Worm (Caenorhabditis elegans): Measurements from ENCODE around the gene col-164.

col-164 gene

DNA sequence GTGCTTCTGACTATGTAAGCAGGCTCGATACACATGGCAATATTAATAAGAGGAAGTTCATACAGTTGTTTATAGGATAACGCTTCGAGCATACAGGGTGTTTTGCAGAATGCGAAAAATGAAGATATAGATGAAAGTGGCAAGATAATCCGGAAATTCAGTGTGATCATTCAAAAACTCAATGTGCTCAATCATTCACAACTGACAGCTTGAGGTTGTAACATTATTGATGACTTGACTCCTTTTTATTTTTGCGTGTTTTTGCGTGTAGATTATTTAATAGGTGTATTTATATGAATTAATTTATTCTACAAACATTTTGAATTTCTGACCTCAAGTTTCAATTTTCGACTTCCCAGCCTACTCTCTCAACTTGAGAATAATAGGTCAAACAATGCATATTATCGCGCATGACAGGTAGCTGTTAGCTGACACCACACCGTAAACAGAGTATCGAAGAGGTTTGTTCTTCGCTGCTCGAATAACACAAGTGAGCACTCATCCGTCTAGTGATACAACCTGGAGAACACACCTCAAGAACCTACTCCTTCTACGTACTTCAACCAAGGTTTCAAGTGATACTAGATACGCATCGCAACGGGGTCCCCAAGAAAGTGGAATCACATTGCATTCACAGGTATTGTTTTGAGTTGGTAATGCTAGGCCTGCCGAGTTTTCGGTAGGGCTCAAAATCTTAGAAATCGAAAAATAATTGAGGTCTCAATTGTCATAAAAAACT lies 45.9 kb upstream of the col-164 start:
- no peak for TF ChIP-seq rnt-1 (tag; optimal IDR thresholded peaks at IDR 0.05)
- no peak for TF ChIP-seq nhr-85 (tag)
- no peak for TF ChIP-seq ets-5 (GFP tag; IDR thresholded peaks at IDR 0.05)
- no peak for TF ChIP-seq pqm-1 (tag; optimal IDR thresholded peaks at IDR 0.05)
- TF ChIP-seq tlp-1 (tag; optimal IDR thresholded peaks at IDR 0.05): no peak
- TF ChIP-seq isw-1 (GFP tag; IDR thresholded peaks at IDR 0.05): no peak
- TF ChIP-seq lin-35 (GFP tag; optimal IDR thresholded peaks at IDR 0.05): no peak
- no peak for TF ChIP-seq egl-13 (tag; optimal IDR thresholded peaks at IDR 0.05)
- no peak for TF ChIP-seq sptf-1 (tag; optimal IDR thresholded peaks at IDR 0.05)
- TF ChIP-seq tbx-2 (tag; optimal IDR thresholded peaks at IDR 0.05): no peak
- TF ChIP-seq mdl-1 (tag; optimal IDR thresholded peaks at IDR 0.05): no peak
- no peak for TF ChIP-seq C04F5.9 (tag; optimal IDR thresholded peaks at IDR 0.05)
- TF ChIP-seq ceh-90 (tag; optimal IDR thresholded peaks at IDR 0.05): no peak
- TF ChIP-seq nhr-19 (GFP tag; conservative IDR thresholded peaks at IDR 0.05): no peak
- no peak for TF ChIP-seq lin-39 (tag; optimal IDR thresholded peaks at IDR 0.05)
- TF ChIP-seq mef-2 (tag; optimal IDR thresholded peaks at IDR 0.05): no peak
- no peak for TF ChIP-seq fos-1 (tag; optimal IDR thresholded peaks at IDR 0.05)
- no peak for TF ChIP-seq ces-1 (GFP tag; optimal IDR thresholded peaks at IDR 0.05)

DNA sequence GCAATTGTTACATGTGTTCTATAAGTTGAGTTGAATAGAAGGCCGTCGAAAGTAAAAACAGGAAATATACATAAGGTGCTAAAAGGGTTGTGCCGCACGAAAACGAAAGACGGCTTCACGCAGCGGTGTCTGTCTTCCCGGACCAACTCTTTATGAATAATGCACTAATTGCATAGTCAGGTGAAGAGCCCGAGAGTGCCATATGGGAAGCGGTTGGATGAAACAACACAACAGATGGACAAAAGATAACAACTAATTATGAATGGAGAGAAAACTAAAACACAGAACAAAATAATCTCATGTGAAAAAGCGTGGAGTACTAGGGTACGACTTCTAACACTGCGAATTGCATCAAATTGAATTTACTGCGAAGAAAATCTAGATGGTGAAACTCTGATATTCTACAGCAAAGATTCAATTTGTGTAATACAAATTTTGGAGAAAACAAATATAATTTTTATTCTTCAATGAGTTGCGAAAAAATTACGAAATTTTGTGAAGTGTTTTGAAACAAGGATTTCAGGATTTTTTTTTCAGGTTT lies 44.3 kb upstream of the col-164 start:
- TF ChIP-seq lin-14 (GFP tag; optimal IDR thresholded peaks at IDR 0.05): peak; percentile 12
- no peak for TF ChIP-seq fkh-8 (tag; optimal IDR thresholded peaks at IDR 0.05)
- TF ChIP-seq fkh-10 (GFP tag; optimal IDR thresholded peaks at IDR 0.05): peak; percentile 43
- TF ChIP-seq zag-1 (tag; optimal IDR thresholded peaks at IDR 0.05): no peak
- no peak for TF ChIP-seq nhr-237 (tag; optimal IDR thresholded peaks at IDR 0.05)
- no peak for TF ChIP-seq pax-3 (tag; optimal IDR thresholded peaks at IDR 0.05)
- TF ChIP-seq ceh-8 (GFP tag; optimal IDR thresholded peaks at IDR 0.05): peak; percentile 21
- no peak for TF ChIP-seq nhr-19 (GFP tag; conservative IDR thresholded peaks at IDR 0.05)

DNA sequence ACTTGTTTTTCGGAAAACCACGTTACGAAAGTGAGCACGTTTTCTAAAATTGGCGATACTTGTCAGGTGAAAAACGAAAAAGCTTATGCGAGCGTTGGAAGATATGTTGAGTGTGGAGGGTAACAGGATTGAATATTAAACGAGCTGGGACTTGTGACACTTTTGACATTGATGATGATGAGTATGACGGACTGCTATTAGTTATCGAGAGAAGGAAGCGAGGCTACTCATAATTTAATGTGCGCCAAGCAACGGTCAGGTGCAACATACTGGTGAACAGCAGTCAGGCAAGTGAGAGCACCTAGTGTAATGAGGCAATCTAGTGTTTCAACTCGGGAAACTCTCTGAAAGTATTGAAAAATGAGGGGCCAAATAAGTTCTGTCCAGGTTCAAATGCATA lies 43.1 kb upstream of the col-164 start:
- TF ChIP-seq ceh-63 (GFP tag; optimal IDR thresholded peaks at IDR 0.05) (peak; percentile 42), swsn-7 (tag; optimal IDR thresholded peaks at IDR 0.05) (no peak), sptf-1 (tag; optimal IDR thresholded peaks at IDR 0.05) (no peak), tbx-2 (tag; optimal IDR thresholded peaks at IDR 0.05) (no peak), lin-39 (tag; optimal IDR thresholded peaks at IDR 0.05) (no peak), aha-1 (tag; optimal IDR thresholded peaks at IDR 0.05) (no peak)

DNA sequence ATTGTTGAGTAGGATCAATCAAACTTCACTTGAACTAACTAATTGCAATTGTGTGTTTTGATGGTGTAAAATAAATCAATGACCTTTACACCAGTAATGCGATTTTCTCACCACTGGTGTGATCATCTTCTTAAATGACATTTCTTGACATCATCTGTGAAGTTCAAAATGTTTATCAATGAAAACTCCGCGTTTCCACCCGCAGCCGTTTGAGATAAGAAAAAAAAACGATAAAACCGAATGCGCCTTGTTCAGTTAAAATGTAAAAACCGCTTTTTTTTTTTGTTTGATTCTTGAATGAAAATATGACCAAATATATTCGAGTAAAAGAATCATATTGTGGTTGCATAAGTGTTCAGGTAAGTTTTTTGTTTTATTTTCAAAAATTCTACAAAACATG lies 41.7 kb upstream of the col-164 start, which contains the start of gene Y102A11A.1:
Gene Y102A11A.1, plus strand, starts transcription at position 223 of the 400 bp plus-strand sequence.
- TF ChIP-seq ceh-8 (GFP tag; optimal IDR thresholded peaks at IDR 0.05) (no peak), egl-27 (tag; optimal IDR thresholded peaks at IDR 0.05) (no peak), ama-1 (optimal IDR thresholded peaks at IDR 0.05) (no peak), elt-2 (tag; optimal IDR thresholded peaks at IDR 0.05) (peak; percentile 48), nhr-11 (tag; optimal IDR thresholded peaks at IDR 0.05) (no peak)

DNA sequence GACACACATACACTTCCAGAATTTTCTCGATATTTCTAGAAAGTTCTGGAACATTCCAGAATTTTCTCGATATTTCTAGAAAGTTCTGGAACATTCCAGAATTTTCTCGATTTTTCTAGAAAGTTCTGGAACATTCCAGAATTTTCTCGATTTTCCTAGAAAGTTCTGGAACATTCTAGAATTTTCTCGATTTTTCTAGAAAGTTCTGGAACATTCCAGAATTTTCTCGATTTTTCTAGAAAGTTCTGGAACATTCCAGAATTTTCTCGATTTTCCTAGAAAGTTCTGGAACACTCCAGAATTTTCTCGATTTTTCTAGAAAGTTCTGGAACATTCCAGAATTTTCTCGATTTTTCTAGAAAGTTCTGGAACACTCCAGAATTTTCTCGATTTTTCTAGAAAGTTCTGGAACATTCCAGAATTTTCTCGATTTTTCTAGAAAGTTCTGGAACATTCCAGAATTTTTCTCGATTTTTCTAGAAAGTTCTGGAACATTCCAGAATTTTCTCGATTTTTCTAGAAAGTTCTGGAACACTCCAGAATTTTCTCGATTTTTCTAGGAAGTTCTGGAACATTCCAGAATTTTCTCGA lies 35.3 kb upstream of the col-164 start:
- TF ChIP-seq mab-9 (GFP tag; IDR thresholded peaks at IDR 0.05): peak; percentile 57; the same call in 1 of the 2 replicates
